Worm (Caenorhabditis elegans): ENCODE measurements around the gene ttr-34.

Gene ttr-34

ce11 chrX:13145988-13146873, 6.6 kb downstream of the ttr-34 start:
- TF ChIP-seq lin-11 (tag; optimal IDR thresholded peaks at IDR 0.05) = no peak
- TF ChIP-seq blmp-1 (tag; optimal IDR thresholded peaks at IDR 0.05; ENCODE audit: insufficient read depth) = peak; percentile 93
- peak; percentile 20 for TF ChIP-seq nhr-25 (tag; optimal IDR thresholded peaks at IDR 0.05)

- TF ChIP-seq nhr-237 (tag; optimal IDR thresholded peaks at IDR 0.05) = no peak
- TF ChIP-seq dmd-4 (tag; optimal IDR thresholded peaks at IDR 0.05) = no peak
- TF ChIP-seq ama-1 (optimal IDR thresholded peaks at IDR 0.05) = no peak
- no peak for TF ChIP-seq sma-3 (GFP tag; optimal IDR thresholded peaks at IDR 0.05)
- TF ChIP-seq crh-2 (tag; optimal IDR thresholded peaks at IDR 0.05) = peak; percentile 24
- TF ChIP-seq nhr-12 (tag; optimal IDR thresholded peaks at IDR 0.05) = no peak
- no peak for TF ChIP-seq ZK546.5 (tag; optimal IDR thresholded peaks at IDR 0.05)
- no peak for TF ChIP-seq alr-1 (tag; optimal IDR thresholded peaks at IDR 0.05)
- TF ChIP-seq R02D3.7 (tag; optimal IDR thresholded peaks at IDR 0.05) = no peak
- no peak for TF ChIP-seq mdl-1 (tag; optimal IDR thresholded peaks at IDR 0.05)
- TF ChIP-seq nhr-10 (tag; optimal IDR thresholded peaks at IDR 0.05) = no peak
- no peak for TF ChIP-seq ztf-1 (GFP tag; conservative IDR thresholded peaks at IDR 0.05)
- no peak for TF ChIP-seq snpc-4 (tag; optimal IDR thresholded peaks at IDR 0.05)
- TF ChIP-seq nhr-77 (tag; optimal IDR thresholded peaks at IDR 0.05) = no peak
- TF ChIP-seq unc-62 (GFP tag; optimal IDR thresholded peaks at IDR 0.05) = no peak
- TF ChIP-seq lin-13 (GFP tag; optimal IDR thresholded peaks at IDR 0.05) = no peak
- no peak for TF ChIP-seq lin-39 (tag; optimal IDR thresholded peaks at IDR 0.05)
- TF ChIP-seq ceh-16 (tag; optimal IDR thresholded peaks at IDR 0.05) = no peak
- no peak for TF ChIP-seq unc-55 (GFP tag; optimal IDR thresholded peaks at IDR 0.05)
- peak; percentile 3 for TF ChIP-seq F13H6.1 (tag; optimal IDR thresholded peaks at IDR 0.05)
- peak; percentile 23 for TF ChIP-seq C34F6.9 (tag; optimal IDR thresholded peaks at IDR 0.05)
- TF ChIP-seq lsy-2 (tag; optimal IDR thresholded peaks at IDR 0.05) = peak in 1 of 2 experiments; percentile 1
- no peak for TF ChIP-seq peb-1 (tag; optimal IDR thresholded peaks at IDR 0.05)
- no peak for TF ChIP-seq sma-9 (GFP tag; optimal IDR thresholded peaks at IDR 0.05)
- no peak for TF ChIP-seq sma-9 (tag; optimal IDR thresholded peaks at IDR 0.05)
- peak; percentile 34 for TF ChIP-seq lin-11 (tag; optimal IDR thresholded peaks at IDR 0.05)
- TF ChIP-seq ceh-82 (tag; optimal IDR thresholded peaks at IDR 0.05) = no peak
- TF ChIP-seq elt-3 (tag; optimal IDR thresholded peaks at IDR 0.05) = no peak
- no peak for TF ChIP-seq aly-2 (tag; optimal IDR thresholded peaks at IDR 0.05)
- no peak for TF ChIP-seq nhr-11 (tag; optimal IDR thresholded peaks at IDR 0.05)
- TF ChIP-seq nhr-129 (tag; optimal IDR thresholded peaks at IDR 0.05) = peak; percentile 73
- peak; percentile 3 for TF ChIP-seq nhr-21 (tag; optimal IDR thresholded peaks at IDR 0.05)
- peak; percentile 60 for TF ChIP-seq nhr-25 (tag; optimal IDR thresholded peaks at IDR 0.05)
- no peak for TF ChIP-seq nhr-23 (tag; optimal IDR thresholded peaks at IDR 0.05)
- TF ChIP-seq blmp-1 (tag; optimal IDR thresholded peaks at IDR 0.05; ENCODE audit: insufficient read depth) = no peak
These were observed 7.5 kb downstream of the ttr-34 start for ce11 chrX:13147105-13147504.

- no peak for TF ChIP-seq elt-1 (tag; optimal IDR thresholded peaks at IDR 0.05)
- TF ChIP-seq ceh-82 (tag; optimal IDR thresholded peaks at IDR 0.05) = no peak
- TF ChIP-seq nhr-12 (tag; optimal IDR thresholded peaks at IDR 0.05) = no peak
- no peak for TF ChIP-seq zag-1 (tag; optimal IDR thresholded peaks at IDR 0.05)
- no peak for TF ChIP-seq Y55F3AM.14 (GFP tag; optimal IDR thresholded peaks at IDR 0.05)
- TF ChIP-seq mdl-1 (tag; optimal IDR thresholded peaks at IDR 0.05) = no peak
- no peak for TF ChIP-seq dmd-4 (tag; optimal IDR thresholded peaks at IDR 0.05)
- TF ChIP-seq sem-4 (tag; optimal IDR thresholded peaks at IDR 0.05) = no peak
- no peak for TF ChIP-seq unc-62 (GFP tag; optimal IDR thresholded peaks at IDR 0.05)
- TF ChIP-seq snpc-4 (tag; optimal IDR thresholded peaks at IDR 0.05) = no peak
- TF ChIP-seq ceh-16 (tag; optimal IDR thresholded peaks at IDR 0.05) = no peak
- no peak for TF ChIP-seq unc-55 (GFP tag; optimal IDR thresholded peaks at IDR 0.05)
- no peak for TF ChIP-seq nhr-129 (tag; optimal IDR thresholded peaks at IDR 0.05)
- no peak for TF ChIP-seq alr-1 (tag; optimal IDR thresholded peaks at IDR 0.05)
- no peak for TF ChIP-seq nhr-25 (tag; optimal IDR thresholded peaks at IDR 0.05)
These were observed 14.9 kb downstream of the ttr-34 start for ce11 chrX:13154514-13154913.

Data from whole organism, L2 larva.